Fruit fly (Drosophila melanogaster) S2 (cell line): ENCODE results near the gene Kmn1.

ENCODE experiments used
- CG8478 ChIP-seq: fragments of >200 bp; optimal IDR thresholded peaks from 2 replicates; lab custom pipeline; 2018
- CTCF ChIP-seq, 2 experiments: fragments of >200 bp; optimal IDR thresholded peaks; 2 replicates each; lab custom pipeline; 2018

DNA sequence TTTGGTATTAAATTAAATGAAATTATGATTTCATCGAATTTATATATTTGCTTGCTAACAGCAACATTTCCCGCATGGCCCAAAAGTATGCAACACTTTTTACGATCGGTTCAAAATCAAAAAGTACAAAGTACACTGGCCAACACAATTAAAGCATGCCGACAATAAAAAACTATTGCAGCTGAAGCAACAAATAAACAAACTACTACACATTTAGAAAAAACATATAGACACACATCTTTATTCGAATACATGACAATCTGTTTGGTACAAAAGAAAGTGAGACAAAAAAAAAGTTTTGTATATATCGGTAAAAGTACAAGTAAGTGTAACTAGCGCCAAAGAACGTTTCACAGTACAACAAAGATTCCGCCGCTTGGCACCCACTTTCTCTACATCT lies 17.2 kb downstream of the Kmn1 start:
- TF ChIP-seq CTCF (optimal IDR thresholded peaks at IDR 0.05; lab: Kevin White, UChicago) = no peak
- TF ChIP-seq CG8478 = no peak
